Fruit fly (Drosophila melanogaster) S2 (cell line): ENCODE measurements around the gene Dscam2.

ENCODE experiments used
- CG8478 ChIP-seq: fragments of >200 bp; optimal IDR thresholded peaks from 2 replicates; lab custom pipeline; 2018
- CTCF ChIP-seq, 2 experiments: fragments of >200 bp; optimal IDR thresholded peaks; 2 replicates each; lab custom pipeline; 2018

DNA sequence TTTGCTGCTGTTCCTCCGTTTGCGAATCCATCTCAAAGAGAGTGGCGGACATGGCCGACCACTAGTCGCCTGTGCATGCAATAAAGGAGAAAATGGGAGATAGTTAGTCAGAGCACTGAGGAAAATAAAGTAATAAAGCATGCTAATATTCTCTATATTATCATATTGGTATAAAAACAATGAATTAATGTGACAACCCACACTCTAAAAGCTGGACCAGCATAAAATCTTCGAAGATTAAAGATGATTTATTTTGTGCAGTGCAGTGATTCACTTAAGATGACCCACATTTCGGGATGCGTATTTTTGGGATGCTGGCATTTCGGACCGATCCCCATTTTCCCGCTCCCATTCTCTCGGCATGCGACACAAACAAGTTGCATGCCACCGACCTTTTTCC is 41.9 kb downstream of the Dscam2 start:
- TF ChIP-seq CG8478 (lab: Kevin White, UChicago) (no peak), CTCF (optimal IDR thresholded peaks at IDR 0.05; lab: Kevin White, UChicago) (no peak)
